Fruit fly (Drosophila melanogaster) whole organism, embryonic: ENCODE data around the gene CG3091.

ENCODE experiments used
- CG10431 ChIP-seq: fragments of 200-800 bp; sonication (Bioruptor generic); optimal IDR thresholded peaks from 3 replicates; lab custom pipeline; 2018; ENCODE audit warnings: missing biosample characterization, mild to moderate bottlenecking, missing genetic modification characterization
- CG11456 ChIP-seq: fragments of 200-800 bp; sonication (Bioruptor generic); IDR thresholded peaks from 3 replicates; pipeline ENCODE4 v1.3.6; 2022; ENCODE audit warnings: missing biosample characterization, missing genetic modification characterization
- CG13894 ChIP-seq: fragments of 200-800 bp; sonication (Bioruptor generic); optimal IDR thresholded peaks from 3 replicates; lab custom pipeline; 2018; ENCODE audit warnings: missing biosample characterization, mild to moderate bottlenecking, missing genetic modification characterization, moderate library complexity
- CG14014 ChIP-seq: fragments of 200-800 bp; sonication (Bioruptor generic); IDR thresholded peaks from 2 replicates; pipeline ENCODE4 v1.3.6; 2022; ENCODE audit warnings: missing biosample characterization, missing genetic modification characterization
- CG14965 ChIP-seq: fragments of 200-800 bp; sonication (Bioruptor generic); optimal IDR thresholded peaks from 2 replicates; lab custom pipeline; 2016; ENCODE audit warnings: missing biosample characterization, missing genetic modification characterization, borderline replicate concordance
- CG1529 ChIP-seq: fragments of 200-800 bp; sonication (Bioruptor generic); optimal IDR thresholded peaks from 3 replicates; lab custom pipeline; 2018; ENCODE audit warnings: missing biosample characterization, missing genetic modification characterization
- CG17568 ChIP-seq: fragments of 200-800 bp; sonication (Bioruptor generic); optimal IDR thresholded peaks from 2 replicates; lab custom pipeline; 2018; ENCODE audit warnings: missing biosample characterization, mild to moderate bottlenecking, missing genetic modification characterization, moderate library complexity
- CG18011 ChIP-seq: fragments of 200-800 bp; sonication (Bioruptor generic); optimal IDR thresholded peaks from 2 replicates; lab custom pipeline; 2017; ENCODE audit warnings: missing biosample characterization, missing genetic modification characterization, mild to moderate bottlenecking, moderate library complexity, missing genotype
- CG18764 ChIP-seq: fragments of 200-800 bp; sonication (Bioruptor generic); optimal IDR thresholded peaks from 3 replicates; lab custom pipeline; 2016; ENCODE audit warnings: missing biosample characterization, missing genetic modification characterization
- CG2116 ChIP-seq: fragments of 200-800 bp; sonication (Bioruptor generic); optimal IDR thresholded peaks from 3 replicates; lab custom pipeline; 2018; ENCODE audit warnings: missing biosample characterization, mild to moderate bottlenecking, missing genetic modification characterization
- CG2678 ChIP-seq: fragments of 200-800 bp; sonication (Bioruptor generic); optimal IDR thresholded peaks from 3 replicates; lab custom pipeline; 2019; ENCODE audit warnings: missing biosample characterization, mild to moderate bottlenecking, missing genetic modification characterization, moderate library complexity
- CG30431 ChIP-seq: fragments of 200-800 bp; sonication (Bioruptor generic); optimal IDR thresholded peaks from 2 replicates; lab custom pipeline; 2017; ENCODE audit warnings: missing biosample characterization, missing genetic modification characterization
- CG31441 ChIP-seq: fragments of 200-800 bp; sonication (Bioruptor generic); IDR thresholded peaks from 2 replicates; pipeline ENCODE4 v1.3.6; 2022; ENCODE audit warnings: missing biosample characterization, missing genetic modification characterization
- CG3407 ChIP-seq: fragments of 200-800 bp; sonication (Bioruptor generic); optimal IDR thresholded peaks from 2 replicates; lab custom pipeline; 2018; ENCODE audit warnings: missing biosample characterization, mild to moderate bottlenecking, missing genetic modification characterization
- CG34224 ChIP-seq: fragments of 200-800 bp; sonication (Bioruptor generic); IDR thresholded peaks from 3 replicates; pipeline ENCODE4 v1.3.6; 2022; ENCODE audit warnings: missing biosample characterization, missing genetic modification characterization; ENCODE audit not compliant: partially characterized antibody
- CG3838 ChIP-seq: fragments of 200-800 bp; sonication (Bioruptor generic); optimal IDR thresholded peaks from 3 replicates; lab custom pipeline; 2016; ENCODE audit warnings: missing biosample characterization, missing genetic modification characterization
- CG3847 ChIP-seq: fragments of 200-800 bp; sonication (Bioruptor generic); IDR thresholded peaks from 2 replicates; pipeline ENCODE4 v1.3.6; 2022; ENCODE audit warnings: missing biosample characterization, missing genetic modification characterization
- CG4282 ChIP-seq: fragments of 200-800 bp; sonication (Bioruptor generic); optimal IDR thresholded peaks from 2 replicates; lab custom pipeline; 2016; ENCODE audit warnings: missing biosample characterization, missing genetic modification characterization
- CG5953 ChIP-seq: fragments of 200-800 bp; sonication (Bioruptor generic); IDR thresholded peaks from 2 replicates; pipeline ENCODE4 v1.3.6; 2022; ENCODE audit warnings: missing biosample characterization, missing genetic modification characterization
- CG6272 ChIP-seq: fragments of 200-800 bp; sonication (Bioruptor generic); IDR thresholded peaks from 2 replicates; pipeline ENCODE4 v1.3.6; 2022; ENCODE audit warnings: missing biosample characterization, missing genetic modification characterization
- CG6654 ChIP-seq: fragments of 200-800 bp; sonication (Bioruptor generic); optimal IDR thresholded peaks from 2 replicates; lab custom pipeline; 2017; ENCODE audit warnings: missing biosample characterization, mild to moderate bottlenecking, missing genetic modification characterization
- CG9609 ChIP-seq: fragments of 200-800 bp; sonication (Bioruptor generic); optimal IDR thresholded peaks from 3 replicates; lab custom pipeline; 2016; ENCODE audit warnings: missing biosample characterization, missing genetic modification characterization
- CG9876 ChIP-seq: fragments of 200-800 bp; sonication (Bioruptor generic); optimal IDR thresholded peaks from 2 replicates; lab custom pipeline; 2016; ENCODE audit warnings: missing biosample characterization, missing genetic modification characterization
- E2f2 ChIP-seq: fragments of 200-800 bp; sonication (Bioruptor generic); IDR thresholded peaks from 2 replicates; pipeline ENCODE4 v1.3.6; 2022; ENCODE audit warnings: missing biosample characterization, missing genetic modification characterization
- Fer2 ChIP-seq: fragments of 200-800 bp; sonication (Bioruptor generic); optimal IDR thresholded peaks from 2 replicates; lab custom pipeline; 2018; ENCODE audit warnings: missing biosample characterization, mild to moderate bottlenecking, missing genetic modification characterization, moderate library complexity
- Gug ChIP-seq: fragments of 200-800 bp; sonication (Bioruptor generic); IDR thresholded peaks from 4 replicates; pipeline ENCODE4 v1.3.6; 2022; ENCODE audit warnings: missing biosample characterization, missing genetic modification characterization
- Hmr ChIP-seq: fragments of 200-800 bp; sonication (Bioruptor generic); optimal IDR thresholded peaks from 3 replicates; lab custom pipeline; 2017; ENCODE audit warnings: mild to moderate bottlenecking, missing biosample characterization, missing genetic modification reagents, missing genetic modification characterization
- Hr51 ChIP-seq, 2 experiments: fragments of 200-800 bp; sonication (Bioruptor generic); optimal IDR thresholded peaks; 2 replicates in 1 of 2; 3 replicates in 1 of 2; lab custom pipeline; 2016 to 2018; ENCODE audit warnings: missing biosample characterization in 2 of 2, missing genetic modification characterization in 2 of 2, mild to moderate bottlenecking in 1 of 2, moderate library complexity in 1 of 2
- MESR4 ChIP-seq: fragments of 200-800 bp; sonication (Bioruptor generic); optimal IDR thresholded peaks from 2 replicates; lab custom pipeline; 2018; ENCODE audit warnings: missing biosample characterization, mild to moderate bottlenecking, missing genetic modification characterization, moderate library complexity
- Oaz ChIP-seq: fragments of 200-800 bp; sonication (Bioruptor generic); IDR thresholded peaks from 2 replicates; pipeline ENCODE4 v1.3.6; 2022; ENCODE audit warnings: missing biosample characterization, missing genetic modification characterization
- Xbp1 ChIP-seq: fragments of 200-800 bp; sonication (Bioruptor generic); optimal IDR thresholded peaks from 3 replicates; lab custom pipeline; 2016; ENCODE audit warnings: missing biosample characterization, mild to moderate bottlenecking, missing genetic modification characterization
- ab ChIP-seq: fragments of 200-800 bp; sonication (Bioruptor generic); optimal IDR thresholded peaks from 2 replicates; lab custom pipeline; 2016; ENCODE audit warnings: missing biosample characterization, missing genetic modification characterization
- abd-A ChIP-seq: fragments of 200-800 bp; sonication (Bioruptor generic); optimal IDR thresholded peaks from 3 replicates; lab custom pipeline; 2019; ENCODE audit warnings: missing biosample characterization, mild to moderate bottlenecking, missing genetic modification characterization, moderate library complexity
- ara ChIP-seq: fragments of 200-800 bp; sonication (Bioruptor generic); IDR thresholded peaks from 2 replicates; pipeline ENCODE4 v1.3.6; 2022; ENCODE audit warnings: missing biosample characterization, missing genetic modification characterization
- ato ChIP-seq: fragments of 200-800 bp; sonication (Bioruptor generic); IDR thresholded peaks from 2 replicates; pipeline ENCODE4 v1.3.6; 2022; ENCODE audit warnings: missing biosample characterization, missing genetic modification characterization; ENCODE audit not compliant: partially characterized antibody
- cg ChIP-seq: fragments of 200-800 bp; sonication (Bioruptor generic); optimal IDR thresholded peaks from 3 replicates; lab custom pipeline; 2019; ENCODE audit warnings: missing biosample characterization, mild to moderate bottlenecking, missing genetic modification characterization, moderate library complexity
- emc ChIP-seq: fragments of 200-800 bp; sonication (Bioruptor generic); optimal IDR thresholded peaks from 2 replicates; lab custom pipeline; 2016; ENCODE audit warnings: missing biosample characterization, missing genetic modification characterization
- en ChIP-seq: fragments of 200-800 bp; sonication (Bioruptor generic); optimal IDR thresholded peaks from 2 replicates; lab custom pipeline; 2016; ENCODE audit warnings: missing biosample characterization, missing genetic modification characterization
- fd3F ChIP-seq: fragments of 200-800 bp; sonication (Bioruptor generic); optimal IDR thresholded peaks from 2 replicates; lab custom pipeline; 2018; ENCODE audit warnings: missing biosample characterization, mild to moderate bottlenecking, missing genetic modification characterization, moderate library complexity
- gce ChIP-seq: fragments of 200-800 bp; sonication (Bioruptor generic); IDR thresholded peaks from 3 replicates; pipeline ENCODE4 v1.3.6; 2022; ENCODE audit warnings: missing biosample characterization, missing genetic modification characterization
- gro ChIP-seq: fragments of 200-800 bp; sonication (Bioruptor generic); optimal IDR thresholded peaks from 2 replicates; lab custom pipeline; 2016; ENCODE audit warnings: missing biosample characterization, missing genetic modification characterization
- run ChIP-seq: fragments of 200-800 bp; sonication (Bioruptor generic); optimal IDR thresholded peaks from 3 replicates; lab custom pipeline; 2018; ENCODE audit warnings: missing biosample characterization, mild to moderate bottlenecking, missing genetic modification characterization
- sc ChIP-seq, 3 experiments: fragments of >200 bp in 2 of 3; fragments of 200-800 bp in 1 of 3; sonication (Bioruptor generic) in 1 of 3; optimal IDR thresholded peaks; 2 replicates in 2 of 3; 3 replicates in 1 of 3; lab custom pipeline; 2017; ENCODE audit warnings: mild to moderate bottlenecking in 1 of 3, missing biosample characterization in 1 of 3, missing genetic modification characterization in 1 of 3, missing genetic modification reagents in 1 of 3
- seq ChIP-seq: fragments of 200-800 bp; sonication (Bioruptor generic); IDR thresholded peaks from 2 replicates; pipeline ENCODE4 v1.3.6; 2022; ENCODE audit warnings: missing biosample characterization, missing genetic modification characterization
- sim ChIP-seq: fragments of 200-800 bp; sonication (Bioruptor generic); IDR thresholded peaks from 2 replicates; pipeline ENCODE4 v1.3.6; 2022; ENCODE audit warnings: missing biosample characterization, missing genetic modification characterization
- sug ChIP-seq: fragments of 200-800 bp; optimal IDR thresholded peaks from 2 replicates; lab custom pipeline; 2019; ENCODE audit warnings: missing biosample characterization, mild to moderate bottlenecking, missing genetic modification characterization, moderate library complexity
- tap ChIP-seq: fragments of 200-800 bp; optimal IDR thresholded peaks from 3 replicates; lab custom pipeline; 2019; ENCODE audit warnings: missing biosample characterization, mild to moderate bottlenecking, missing genetic modification characterization, moderate library complexity
- wek ChIP-seq: fragments of 200-800 bp; sonication (Bioruptor generic); optimal IDR thresholded peaks from 3 replicates; lab custom pipeline; 2018; ENCODE audit warnings: missing biosample characterization, mild to moderate bottlenecking, missing genetic modification characterization, moderate library complexity

CG3091 gene

dm6 chrX:2300293-2301068 is 46.5 kb upstream of the CG3091 start (continued):
- TF ChIP-seq en = peak; percentile 73
- peak; percentile 96 for TF ChIP-seq CG3847
- peak; percentile 96 for TF ChIP-seq CG30431
- peak; percentile 97 for TF ChIP-seq CG11456 (GFP tag; lab: Robert Waterston, UW)
- TF ChIP-seq ara (GFP tag; lab: Robert Waterston, UW) = peak; percentile 97
- TF ChIP-seq seq (GFP tag; lab: Robert Waterston, UW) = peak; percentile 98
- TF ChIP-seq CG6654 (GFP tag; lab: Kevin White, UChicago) = peak; percentile 85
- peak; percentile 92 for TF ChIP-seq CG31441 (GFP tag; lab: Robert Waterston, UW)
- peak; percentile 78 for TF ChIP-seq CG18764 (GFP tag; lab: Kevin White, UChicago)
- peak; percentile 58 for TF ChIP-seq CG14965 (GFP tag; lab: Kevin White, UChicago)
- TF ChIP-seq CG2116 (GFP tag; lab: Kevin White, UChicago) = peak; percentile 72
- peak; percentile 94 for TF ChIP-seq CG17568 (GFP tag; lab: Kevin White, UChicago)
- peak; percentile 75 for TF ChIP-seq Fer2 (tag; lab: Kevin White, UChicago)
- TF ChIP-seq CG3407 (GFP tag; lab: Kevin White, UChicago) = peak; percentile 95
- peak; percentile 94 for TF ChIP-seq Xbp1 (GFP tag; lab: Kevin White, UChicago)
- TF ChIP-seq abd-A (tag; lab: Kevin White, UChicago) = no peak
- peak; percentile 96 for TF ChIP-seq CG1529 (GFP tag; lab: Kevin White, UChicago)
- TF ChIP-seq CG6272 (GFP tag; lab: Robert Waterston, UW) = peak; percentile 93
- TF ChIP-seq gro (GFP tag; lab: Kevin White, UChicago) = peak; percentile 85
- no peak for TF ChIP-seq ato (GFP tag; lab: Robert Waterston, UW)
- peak; percentile 61 for TF ChIP-seq CG9876
- peak; percentile 96 for TF ChIP-seq CG14014
- peak; percentile 98 for TF ChIP-seq Gug (GFP tag; lab: Robert Waterston, UW)
- peak; percentile 34 for TF ChIP-seq CG13894 (tag; lab: Kevin White, UChicago)
- TF ChIP-seq Oaz (GFP tag; lab: Robert Waterston, UW) = peak; percentile 95
- TF ChIP-seq Hr51 (GFP tag; optimal IDR thresholded peaks at IDR 0.05; lab: Kevin White, UChicago) = peak; percentile 89 to 96
- peak; percentile 93 for TF ChIP-seq sim (GFP tag; lab: Robert Waterston, UW)
- TF ChIP-seq fd3F = peak; percentile 94
- peak; percentile 91 for TF ChIP-seq CG9609 (GFP tag; lab: Kevin White, UChicago)
- peak; percentile 84 for TF ChIP-seq CG4282 (GFP tag; lab: Kevin White, UChicago)
- TF ChIP-seq CG5953 (GFP tag; lab: Robert Waterston, UW) = peak; percentile 98
- peak; percentile 79 for TF ChIP-seq CG10431 (GFP tag; lab: Kevin White, UChicago)
- TF ChIP-seq emc (GFP tag; lab: Kevin White, UChicago) = peak; percentile 79
- peak; percentile 97 for TF ChIP-seq Hmr (GFP tag; lab: Kevin White, UChicago)
- no peak for TF ChIP-seq sc (optimal IDR thresholded peaks at IDR 0.05; lab: Kevin White, UChicago)
- peak; percentile 93 for TF ChIP-seq sc (GFP tag; optimal IDR thresholded peaks at IDR 0.05; lab: Kevin White, UChicago)
- TF ChIP-seq sug (tag; lab: Kevin White, UChicago) = peak; percentile 76
- TF ChIP-seq CG34224 (GFP tag; lab: Robert Waterston, UW) = no peak
- peak; percentile 95 for TF ChIP-seq CG2678 (tag; lab: Kevin White, UChicago)
- peak; percentile 97 for TF ChIP-seq gce
- peak; percentile 74 for TF ChIP-seq ab (GFP tag; lab: Kevin White, UChicago)
- peak; percentile 53 for TF ChIP-seq MESR4 (GFP tag; lab: Kevin White, UChicago)
- peak; percentile 92 for TF ChIP-seq run (tag; lab: Kevin White, UChicago)
- peak; percentile 83 for TF ChIP-seq E2f2
- TF ChIP-seq CG18011 (GFP tag; lab: Kevin White, UChicago) = peak; percentile 80
- peak; percentile 90 for TF ChIP-seq wek (GFP tag; lab: Kevin White, UChicago)
- TF ChIP-seq cg (GFP tag; lab: Kevin White, UChicago) = peak; percentile 73
- peak; percentile 87 for TF ChIP-seq CG3838 (GFP tag; lab: Kevin White, UChicago)
- peak; percentile 95 for TF ChIP-seq tap (tag; lab: Kevin White, UChicago)
